Worm (Caenorhabditis elegans): ENCODE data around the gene mrpl-1.

ce11 chrIV:7728402-7728963 lies 19.0 kb upstream of the mrpl-1 start, which contains the start of gene sucg-1:
- no peak for TF ChIP-seq him-1 (tag; optimal IDR thresholded peaks at IDR 0.05)
- no peak for TF ChIP-seq dao-5 (tag; optimal IDR thresholded peaks at IDR 0.05)
- no peak for TF ChIP-seq W03F9.2 (tag; optimal IDR thresholded peaks at IDR 0.05)
